Fruit fly (Drosophila melanogaster) whole organism, larva: ENCODE measurements around the gene RluA-1.
A peak's percentile ranks its signal among the peaks of the same experiment; 100 is the strongest.

Experiments
- noc ChIP-seq: fragments of 200-800 bp; sonication (Bioruptor generic); optimal IDR thresholded peaks from 3 replicates; lab custom pipeline; 2019; ENCODE audit warnings: missing biosample characterization, mild to moderate bottlenecking, missing genetic modification characterization, moderate library complexity

RluA-1 gene

DNA sequence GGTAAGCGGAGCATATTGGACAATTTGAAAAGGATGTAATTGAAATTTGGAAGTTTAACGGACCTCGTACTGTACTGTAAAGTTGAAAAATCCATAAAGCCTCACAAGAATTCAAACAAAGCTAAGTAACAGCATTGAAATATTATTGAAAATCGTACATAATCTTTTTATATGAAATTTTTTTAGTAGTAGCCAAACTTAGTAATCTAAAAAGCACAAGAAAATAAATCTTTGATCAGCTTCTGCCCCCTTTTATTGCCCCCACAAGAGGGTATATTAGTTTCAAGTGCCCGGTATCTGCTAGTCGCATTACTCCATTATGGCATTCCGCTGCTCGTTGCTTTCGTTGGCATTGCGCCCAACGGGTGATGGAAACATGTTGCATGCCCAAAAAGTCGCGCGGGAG lies 7.3 kb downstream of the RluA-1 start:
- TF ChIP-seq noc (tag; lab: Kevin White, UChicago): no peak

DNA sequence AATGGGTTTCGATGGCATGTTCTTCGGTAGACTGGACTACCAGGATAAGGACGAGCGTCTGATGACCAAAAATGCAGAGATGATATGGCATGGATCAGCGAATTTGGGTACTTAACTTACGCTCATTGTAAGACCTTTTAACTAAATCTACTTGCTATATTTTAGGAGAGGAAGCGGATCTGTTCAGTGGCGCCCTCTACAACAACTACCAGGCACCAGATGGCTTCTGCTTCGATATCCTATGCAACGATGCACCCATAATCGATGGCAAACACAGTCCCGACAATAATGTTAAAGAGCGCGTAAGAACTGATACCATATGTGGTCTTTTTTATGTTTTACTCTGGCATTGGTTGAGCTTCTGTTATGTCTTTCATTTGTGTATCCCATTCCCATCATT lies 15.2 kb downstream of the RluA-1 start:
- no peak for TF ChIP-seq noc (tag; lab: Kevin White, UChicago)

DNA sequence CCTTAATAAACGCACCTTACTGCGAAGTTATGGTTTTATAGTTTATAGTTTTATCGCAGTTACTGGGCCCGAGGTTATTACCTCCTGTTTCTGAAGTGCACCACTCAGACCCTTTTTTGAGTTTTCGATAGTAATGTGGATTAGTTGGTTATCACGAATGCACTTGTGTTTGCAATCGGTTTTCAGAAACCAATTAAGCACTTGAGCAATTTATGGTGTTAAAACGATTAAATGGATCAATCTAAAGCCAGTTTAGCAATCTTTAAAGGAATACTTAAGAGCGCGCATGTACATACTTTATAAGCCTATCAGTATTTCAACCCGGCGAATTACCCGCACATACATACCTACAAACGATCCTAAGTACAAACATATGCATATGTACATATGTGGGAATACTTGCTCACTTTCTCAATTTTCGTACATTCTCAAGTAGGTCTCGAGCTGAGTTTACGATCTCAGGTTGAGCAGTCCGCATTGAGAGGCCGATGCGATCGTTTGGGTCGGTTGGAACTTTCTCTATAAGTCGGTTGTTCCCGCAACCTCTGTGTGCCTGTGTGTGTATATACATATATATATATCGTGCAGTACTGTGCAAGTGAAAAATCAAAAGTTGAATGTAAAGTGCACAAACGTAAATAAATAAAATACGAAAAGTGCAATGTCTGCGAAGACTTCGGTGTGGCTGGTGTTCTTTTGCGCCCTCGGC lies 16.8 kb downstream of the RluA-1 start, which contains the start of the genes LManI and LManII:
TSS of gene LManI (minus strand) at position 51 of the 709 bp plus-strand sequence.
TSS of gene LManII (plus strand) at position 468 of the 709 bp plus-strand sequence.
- no peak for TF ChIP-seq noc (tag; lab: Kevin White, UChicago)

DNA sequence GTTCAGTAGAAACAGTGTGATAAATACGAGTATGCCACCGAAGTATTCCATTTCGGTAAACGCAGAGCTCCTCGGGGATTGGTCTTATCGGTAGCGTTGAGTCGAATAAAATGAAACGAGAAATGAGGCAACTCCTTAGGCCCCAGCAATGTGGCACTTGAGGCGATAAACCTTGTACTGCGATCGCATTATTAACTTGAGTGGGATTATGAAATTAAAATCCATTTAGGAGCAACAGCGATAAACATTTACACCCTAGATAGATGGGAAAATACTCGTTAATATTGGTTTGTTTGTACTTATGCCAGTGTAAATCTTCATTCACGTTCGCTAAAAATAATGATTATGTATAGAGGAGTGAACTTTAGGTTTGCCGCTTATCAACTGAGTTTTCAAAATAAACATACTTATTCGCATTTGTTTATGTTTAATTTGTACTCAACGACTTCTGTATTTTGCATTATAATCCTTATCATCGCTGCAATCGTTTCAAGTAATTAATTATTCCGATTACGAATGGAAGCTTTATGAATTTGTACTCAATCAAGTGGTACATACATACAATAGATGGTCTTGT lies 18.1 kb downstream of the RluA-1 start:
- TF ChIP-seq noc (tag; lab: Kevin White, UChicago): peak; percentile 56

DNA sequence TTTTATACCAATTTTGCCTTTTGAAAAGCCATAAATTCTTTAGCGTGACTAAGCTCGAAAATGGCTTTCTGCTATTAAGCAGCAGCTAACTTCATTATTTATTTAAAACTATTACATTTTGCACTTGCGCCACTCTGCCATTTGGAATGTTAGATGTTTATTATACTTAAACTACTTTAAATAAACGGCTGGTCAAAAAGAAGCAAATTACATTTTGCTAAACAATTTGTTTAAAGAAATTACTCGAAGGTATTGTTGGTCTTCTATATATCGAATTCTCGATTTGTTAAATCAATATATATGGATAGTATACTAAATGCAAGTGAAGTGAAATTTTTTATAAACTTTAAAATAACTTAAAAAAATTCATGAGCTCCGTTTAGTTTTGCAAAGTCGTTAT lies 21.9 kb downstream of the RluA-1 start, which contains the start of gene ppk10:
TSS of gene ppk10 (minus strand) at position 101 of the 400 bp plus-strand sequence.
- TF ChIP-seq noc (tag; lab: Kevin White, UChicago): no peak

DNA sequence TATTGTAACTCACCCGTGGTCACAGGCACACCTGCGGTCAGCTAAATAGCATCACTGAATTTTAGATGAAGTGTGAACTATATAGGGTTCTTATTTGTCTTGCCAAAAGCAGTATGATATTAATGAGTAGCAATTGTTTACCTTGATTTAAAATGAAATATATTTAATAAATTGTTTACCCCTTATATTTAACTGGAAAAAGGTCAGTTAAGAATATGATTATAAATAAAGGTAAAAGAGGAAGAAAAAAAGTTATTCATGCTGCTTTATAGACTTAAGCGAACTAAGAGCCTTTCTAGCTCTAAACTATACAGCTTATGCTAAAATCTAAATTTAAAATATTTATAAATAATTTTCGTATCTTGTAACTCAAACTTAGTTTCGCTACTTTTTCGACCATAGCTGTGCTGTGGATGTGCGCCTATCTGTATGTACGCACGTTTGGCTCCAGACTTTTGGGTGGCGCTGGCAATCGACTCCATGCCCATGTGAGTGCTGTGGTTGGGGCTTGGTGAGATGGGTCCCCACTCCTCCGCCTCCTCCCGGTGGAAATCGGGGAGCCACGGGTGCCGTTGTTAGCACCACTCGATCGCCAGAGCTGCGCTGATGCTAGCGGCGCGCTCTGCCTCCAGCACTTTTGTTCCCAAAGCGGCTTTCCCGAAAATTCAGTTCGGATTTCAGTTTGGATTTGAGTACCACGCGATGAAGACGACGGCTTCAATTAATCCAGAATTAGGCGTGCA lies 31.9 kb downstream of the RluA-1 start, which contains the start of gene loh:
TSS of gene loh (plus strand) at position 487 of the 743 bp plus-strand sequence.
- TF ChIP-seq noc (tag; lab: Kevin White, UChicago): no peak

DNA sequence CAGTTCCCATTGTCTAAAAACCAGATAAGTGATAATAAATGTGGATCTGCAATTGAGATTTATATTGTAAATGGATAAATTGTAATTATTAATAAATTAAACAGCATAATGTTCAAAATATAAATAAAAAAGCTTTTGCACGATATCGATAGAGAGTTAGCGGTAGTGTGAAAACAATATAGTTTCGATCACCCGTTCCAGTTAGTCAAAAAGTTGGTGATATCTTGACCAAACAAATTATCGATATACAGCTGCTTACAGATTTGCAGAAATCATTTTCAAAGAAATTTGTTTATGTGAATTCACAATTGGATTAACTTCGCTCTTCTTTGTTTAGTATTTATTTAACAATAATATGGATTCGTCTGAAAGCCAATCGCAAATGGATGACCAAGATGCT lies 35.0 kb downstream of the RluA-1 start, which contains the start of gene Nse4:
TSS of gene Nse4 (plus strand) at position 267 of the 400 bp plus-strand sequence.
- TF ChIP-seq noc (tag; lab: Kevin White, UChicago): no peak

DNA sequence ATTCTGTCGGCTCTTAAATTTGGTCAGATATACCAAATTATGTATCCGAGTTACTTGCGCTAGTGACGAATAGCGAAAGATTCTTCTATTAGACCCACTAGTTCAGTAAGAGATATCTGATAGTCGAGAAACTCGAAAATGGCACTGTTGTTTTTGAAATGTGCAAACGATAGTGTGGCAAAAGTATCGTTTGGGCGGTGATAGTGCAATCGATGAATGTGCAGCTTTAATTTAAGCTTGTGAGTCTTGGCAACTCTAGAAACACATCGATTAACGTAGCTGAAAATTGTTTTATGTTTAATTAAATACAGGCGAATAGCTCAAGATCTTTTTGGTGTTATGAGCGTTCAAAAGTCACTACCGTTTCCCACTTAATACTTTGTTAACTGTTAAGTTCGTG lies 36.8 kb downstream of the RluA-1 start, which contains the start of gene STUB1:
TSS of gene STUB1 (plus strand) at position 232 of the 400 bp plus-strand sequence.
- TF ChIP-seq noc (tag; lab: Kevin White, UChicago): no peak

DNA sequence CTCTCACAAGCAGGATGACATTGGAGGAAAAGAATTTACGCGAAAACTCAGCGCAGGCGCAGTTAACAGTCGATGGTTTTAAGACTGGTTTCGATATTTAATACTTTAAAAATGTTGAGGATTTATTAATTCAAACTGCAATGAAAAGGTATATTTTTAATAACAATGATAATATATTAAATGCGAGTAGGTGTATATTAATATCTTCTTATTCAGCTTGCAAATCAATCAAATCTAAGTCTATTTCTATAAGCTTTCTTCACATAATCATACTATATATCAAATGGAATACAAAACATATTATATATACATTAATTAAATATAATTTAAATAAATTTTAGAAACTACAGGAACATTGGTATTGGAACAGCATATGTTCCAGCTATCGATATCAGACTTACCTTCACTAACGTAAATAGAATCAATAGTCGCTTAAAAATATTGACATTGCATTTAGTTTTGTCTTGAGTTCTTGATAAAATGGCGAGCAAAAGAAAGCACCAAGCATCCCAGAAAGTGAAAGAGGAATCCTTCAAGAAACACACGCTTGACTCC lies 38.5 kb downstream of the RluA-1 start, which contains the start of the genes TBC1D16 and holn1:
TSS of gene TBC1D16 (minus strand) at position 51 of the 555 bp plus-strand sequence.
TSS of gene holn1 (plus strand) at position 390 of the 555 bp plus-strand sequence.
- no peak for TF ChIP-seq noc (tag; lab: Kevin White, UChicago)

DNA sequence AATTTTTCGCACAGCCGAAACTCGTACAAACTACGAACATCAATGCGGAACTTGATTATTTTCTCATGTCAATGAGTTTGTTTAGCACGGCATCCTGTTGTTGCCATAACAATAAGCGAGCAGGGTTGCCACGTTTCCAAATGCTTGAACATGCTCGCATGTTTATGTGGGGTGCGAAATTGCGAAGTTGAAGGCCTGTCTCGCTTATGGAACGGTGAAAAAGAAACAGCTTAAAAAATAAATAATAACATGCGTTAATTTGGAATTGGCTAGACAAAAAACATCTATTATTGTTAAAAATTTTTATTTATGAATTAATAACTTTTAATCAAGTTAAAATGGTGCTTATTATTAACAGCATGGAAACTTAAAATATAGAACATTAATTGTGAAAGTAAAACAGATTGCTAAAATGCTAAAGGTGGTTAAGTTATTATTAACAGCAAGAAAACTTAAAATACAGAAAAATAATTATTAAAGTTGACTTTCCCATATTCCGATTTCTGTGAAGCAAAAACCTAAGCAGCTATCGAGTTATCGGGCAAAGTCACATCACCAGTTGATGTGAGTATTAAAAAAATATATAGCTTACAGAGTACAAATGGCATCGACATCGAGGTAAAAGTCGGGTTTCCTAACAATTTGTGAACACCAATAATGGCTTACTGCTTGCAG lies 43.2 kb downstream of the RluA-1 start, which contains the start of the genes Bug22 and TfIIB:
TSS of gene Bug22 (minus strand) at position 117 of the 675 bp plus-strand sequence.
TSS of gene TfIIB (plus strand) at position 537 of the 675 bp plus-strand sequence.
- no peak for TF ChIP-seq noc (tag; lab: Kevin White, UChicago)

DNA sequence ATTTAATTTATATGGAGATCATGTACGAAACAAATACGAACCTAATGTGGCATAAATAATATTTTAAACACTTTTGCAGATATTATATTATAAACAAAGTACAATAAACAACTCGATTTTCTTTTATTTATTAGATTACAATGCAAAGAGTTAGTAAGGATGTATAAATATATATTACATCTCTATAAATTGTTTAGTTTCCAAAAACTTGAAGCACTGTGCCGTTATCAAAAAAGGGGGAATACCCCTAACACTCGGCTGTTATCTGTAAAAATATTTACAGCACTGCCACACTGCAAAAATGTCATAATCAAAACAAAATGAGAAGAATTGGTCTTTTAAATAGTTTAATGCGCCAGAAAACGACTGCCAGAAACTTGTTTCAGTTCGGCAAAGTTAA lies 45.6 kb downstream of the RluA-1 start, which contains the start of gene CG5188:
TSS of gene CG5188 (plus strand) at position 302 of the 400 bp plus-strand sequence.
- TF ChIP-seq noc (tag; lab: Kevin White, UChicago): peak; percentile 8

DNA sequence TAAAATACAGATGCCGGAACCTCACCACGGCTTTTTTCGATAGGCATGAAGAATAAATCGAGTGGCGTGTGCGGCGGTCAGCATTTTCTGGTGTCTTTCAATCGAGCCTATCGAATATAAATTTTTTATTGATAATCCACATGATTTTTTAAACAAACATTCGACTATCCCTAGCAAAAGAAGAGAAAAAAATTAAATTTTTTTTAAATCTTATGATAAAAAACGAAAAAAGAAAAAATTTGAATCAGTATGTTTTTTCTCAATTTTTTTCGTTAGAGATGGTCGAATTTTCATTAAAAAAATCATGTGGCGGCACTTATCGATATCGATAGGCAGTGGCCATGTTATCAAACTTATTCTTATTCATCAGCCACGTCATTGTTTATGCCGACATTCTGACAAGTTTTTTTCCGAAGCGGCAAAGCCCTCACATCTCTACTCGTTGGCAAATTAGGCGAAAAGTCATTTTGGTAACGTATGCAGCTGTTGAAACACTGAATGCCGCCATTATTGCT lies 47.6 kb downstream of the RluA-1 start, which contains the start of the genes SmB and KdelR:
TSS of gene SmB (minus strand) at position 94 of the 515 bp plus-strand sequence.
TSS of gene KdelR (plus strand) at position 354 of the 515 bp plus-strand sequence.
- TF ChIP-seq noc (tag; lab: Kevin White, UChicago): no peak

DNA sequence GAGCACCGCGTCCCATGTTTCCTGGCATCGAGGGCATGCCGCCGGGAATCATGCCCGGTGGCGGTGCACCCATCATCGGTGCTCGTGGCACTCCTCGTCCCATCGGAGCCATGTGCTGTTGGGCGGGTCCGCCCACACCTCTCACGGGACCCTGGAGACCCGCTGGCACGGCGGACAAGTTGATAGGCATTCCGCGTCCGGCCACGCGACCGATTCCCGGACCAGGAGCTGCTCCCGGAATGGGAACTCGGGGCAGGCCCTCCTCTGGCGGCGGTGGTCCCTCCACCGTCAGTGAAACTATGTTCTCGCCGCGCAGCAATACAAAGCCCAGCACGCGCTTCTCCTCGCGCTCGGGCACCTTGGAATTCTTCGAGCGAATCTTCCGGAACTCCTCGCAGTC lies 48.5 kb downstream of the RluA-1 start:
- TF ChIP-seq noc (tag; lab: Kevin White, UChicago): no peak
